Worm (Caenorhabditis elegans) whole organism, L2 larva: ENCODE measurements around the gene ant-1.3.

Experiments used
- C34F6.9 ChIP-seq: fragments of 150-350 bp; optimal IDR thresholded peaks from 2 replicates; lab custom pipeline; 2014; ENCODE audit warnings: missing biosample characterization, missing genetic modification characterization
- F13H6.1 ChIP-seq: sonication (generic microtip); optimal IDR thresholded peaks from 2 replicates; lab custom pipeline; 2016; ENCODE audit warnings: missing genetic modification characterization, missing compliant biosample characterization
- Y55F3AM.14 ChIP-seq: fragments of 200-800 bp; sonication (Bioruptor generic); optimal IDR thresholded peaks from 2 replicates; lab custom pipeline; 2018; ENCODE audit warnings: mild to moderate bottlenecking, missing genetic modification characterization, missing compliant biosample characterization
- ZK546.5 ChIP-seq: sonication (generic microtip); optimal IDR thresholded peaks from 2 replicates; lab custom pipeline; 2017; ENCODE audit warnings: missing biosample characterization, missing genetic modification characterization
- ama-1 ChIP-seq: fragments of 150-350 bp; optimal IDR thresholded peaks from 2 replicates; lab custom pipeline; 2018; ENCODE audit warnings: inconsistent platforms
- blmp-1 ChIP-seq: sonication (generic microtip); optimal IDR thresholded peaks from 2 replicates; lab custom pipeline; 2017; ENCODE audit warnings: missing genetic modification characterization, mild to moderate bottlenecking, missing compliant biosample characterization, antibody characterized with exemption, moderate library complexity; ENCODE audit not compliant: insufficient read depth
- ceh-16 ChIP-seq: fragments of 150-350 bp; optimal IDR thresholded peaks from 2 replicates; lab custom pipeline; 2014; ENCODE audit warnings: missing biosample characterization, missing genetic modification characterization
- ceh-82 ChIP-seq: fragments of 150-350 bp; optimal IDR thresholded peaks from 2 replicates; lab custom pipeline; 2014; ENCODE audit warnings: missing biosample characterization, missing genetic modification characterization
- crh-2 ChIP-seq: sonication (generic microtip); optimal IDR thresholded peaks from 2 replicates; lab custom pipeline; 2017; ENCODE audit warnings: missing biosample characterization, missing genetic modification characterization
- dmd-4 ChIP-seq: sonication (generic microtip); optimal IDR thresholded peaks from 2 replicates; lab custom pipeline; 2017; ENCODE audit warnings: missing biosample characterization, missing genetic modification characterization
- egl-27 ChIP-seq: sonication (generic microtip); optimal IDR thresholded peaks from 3 replicates; lab custom pipeline; 2017; ENCODE audit warnings: missing biosample characterization, missing genetic modification reagents, missing genetic modification characterization
- elt-1 ChIP-seq: fragments of 150-350 bp; optimal IDR thresholded peaks from 2 replicates; lab custom pipeline; 2014; ENCODE audit warnings: missing biosample characterization, missing genetic modification characterization
- gmeb-1 ChIP-seq: fragments of 150-350 bp; optimal IDR thresholded peaks from 2 replicates; lab custom pipeline; 2014; ENCODE audit warnings: missing biosample characterization, missing genetic modification characterization
- lin-11 ChIP-seq: fragments of 150-350 bp; sonication (generic microtip); optimal IDR thresholded peaks from 2 replicates; lab custom pipeline; 2014; ENCODE audit warnings: missing biosample characterization, missing genetic modification characterization, inconsistent platforms, mixed read lengths
- lin-39 ChIP-seq: fragments of 150-350 bp; optimal IDR thresholded peaks from 2 replicates; lab custom pipeline; 2014; ENCODE audit warnings: missing biosample characterization, missing genetic modification reagents, missing genetic modification characterization
- lsy-2 ChIP-seq, 2 experiments: fragments of 150-350 bp in 1 of 2; sonication (generic microtip) in 1 of 2; optimal IDR thresholded peaks; 2 replicates each; lab custom pipeline; 2014 to 2017; ENCODE audit warnings: missing biosample characterization in 2 of 2, missing genetic modification characterization in 2 of 2
- mbf-1 ChIP-seq: sonication (generic microtip); optimal IDR thresholded peaks from 2 replicates; lab custom pipeline; 2017; ENCODE audit warnings: missing biosample characterization, missing genetic modification characterization
- mdl-1 ChIP-seq, 2 experiments: fragments of 150-350 bp in 1 of 2; sonication (generic microtip) in 1 of 2; optimal IDR thresholded peaks; 2 replicates each; lab custom pipeline; 2017; ENCODE audit warnings: missing biosample characterization in 2 of 2, missing genetic modification characterization in 2 of 2
- nhr-11 ChIP-seq: fragments of 150-350 bp; optimal IDR thresholded peaks from 2 replicates; lab custom pipeline; 2014; ENCODE audit warnings: missing biosample characterization, missing genetic modification characterization
- nhr-12 ChIP-seq: fragments of 150-350 bp; optimal IDR thresholded peaks from 2 replicates; lab custom pipeline; 2014; ENCODE audit warnings: missing biosample characterization, missing genetic modification characterization
- nhr-129 ChIP-seq: fragments of 150-350 bp; optimal IDR thresholded peaks from 2 replicates; lab custom pipeline; 2014; ENCODE audit warnings: missing biosample characterization, missing genetic modification characterization
- nhr-21 ChIP-seq: fragments of 150-350 bp; optimal IDR thresholded peaks from 2 replicates; lab custom pipeline; 2014; ENCODE audit warnings: missing biosample characterization, missing genetic modification characterization
- nhr-25 ChIP-seq: fragments of 150-350 bp; sonication (generic microtip); optimal IDR thresholded peaks from 3 replicates; lab custom pipeline; 2014; ENCODE audit warnings: missing biosample characterization, missing genetic modification characterization
- nhr-6 ChIP-seq: fragments of 150-350 bp; optimal IDR thresholded peaks from 2 replicates; lab custom pipeline; 2014; ENCODE audit warnings: missing biosample characterization, missing genetic modification characterization
- nhr-77 ChIP-seq: fragments of 150-350 bp; optimal IDR thresholded peaks from 2 replicates; lab custom pipeline; 2014; ENCODE audit warnings: missing biosample characterization, missing genetic modification characterization
- peb-1 ChIP-seq: fragments of 150-350 bp; optimal IDR thresholded peaks from 2 replicates; lab custom pipeline; 2014; ENCODE audit warnings: missing biosample characterization, missing genetic modification characterization
- sem-4 ChIP-seq: fragments of 150-350 bp; optimal IDR thresholded peaks from 2 replicates; lab custom pipeline; 2014; ENCODE audit warnings: missing biosample characterization, missing genetic modification reagents, missing genetic modification characterization
- sma-3 ChIP-seq: sonication (generic microtip); optimal IDR thresholded peaks from 2 replicates; lab custom pipeline; 2016; ENCODE audit warnings: missing genetic modification reagents, missing genetic modification characterization, missing compliant biosample characterization
- sma-9 ChIP-seq, 2 experiments: fragments of 150-350 bp in 1 of 2; sonication (generic microtip) in 1 of 2; optimal IDR thresholded peaks; 2 replicates each; lab custom pipeline; 2014 to 2016; ENCODE audit warnings: missing genetic modification characterization in 2 of 2, mild to moderate bottlenecking in 1 of 2, missing biosample characterization in 1 of 2, missing compliant biosample characterization in 1 of 2, missing genetic modification reagents in 1 of 2, moderate library complexity in 1 of 2
- unc-39 ChIP-seq: fragments of 150-350 bp; optimal IDR thresholded peaks from 2 replicates; lab custom pipeline; 2014; ENCODE audit warnings: missing biosample characterization, missing genetic modification characterization
- unc-62 ChIP-seq: fragments of 150-350 bp; optimal IDR thresholded peaks from 2 replicates; lab custom pipeline; 2014; ENCODE audit warnings: missing biosample characterization, missing genetic modification reagents, missing genetic modification characterization
- ztf-1 ChIP-seq: fragments of 200-800 bp; sonication (Bioruptor generic); conservative IDR thresholded peaks from 2 replicates; pipeline ENCODE4 v1.3.6; 2022; ENCODE audit warnings: missing genetic modification characterization, missing compliant biosample characterization
- ztf-11 ChIP-seq: sonication (generic microtip); optimal IDR thresholded peaks from 2 replicates; lab custom pipeline; 2017; ENCODE audit warnings: missing biosample characterization, missing genetic modification characterization
- ztf-4 ChIP-seq: fragments of 150-350 bp; optimal IDR thresholded peaks from 2 replicates; lab custom pipeline; 2014; ENCODE audit warnings: missing biosample characterization, missing genetic modification characterization

ant-1.3 gene

DNA sequence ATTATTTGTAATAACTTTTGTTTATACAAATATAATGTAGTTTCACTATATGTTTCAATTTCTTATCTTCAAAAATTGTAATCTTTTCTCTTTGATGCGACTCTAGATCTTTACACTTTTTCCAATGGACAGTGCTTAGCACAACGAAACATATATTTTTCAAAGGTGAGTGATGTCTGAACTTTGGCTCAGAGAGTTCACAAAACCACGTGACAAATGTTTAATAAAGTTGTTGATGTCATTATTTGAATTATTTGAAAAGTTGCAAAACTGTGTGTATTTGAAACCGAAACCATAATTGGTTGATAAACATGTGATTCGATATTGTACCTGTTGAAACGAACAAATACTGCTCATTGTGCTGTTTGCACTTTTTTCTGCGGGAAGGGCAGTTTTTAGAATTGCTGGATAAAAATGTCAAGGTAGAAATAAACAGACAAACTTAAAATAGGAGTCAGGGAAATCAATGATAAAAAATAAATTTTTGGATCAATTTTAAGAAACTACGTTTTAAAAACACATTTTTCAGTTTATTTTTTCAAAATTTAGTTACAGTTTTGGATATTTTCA lies 40.9 kb downstream of the ant-1.3 start:
- TF ChIP-seq mbf-1 (tag; lab: Kevin White, UChicago) = no peak
- no peak for TF ChIP-seq elt-1
- TF ChIP-seq egl-27 (tag; lab: Kevin White, UChicago) = no peak
- peak; percentile 77 for TF ChIP-seq sma-9 (GFP tag; optimal IDR thresholded peaks at IDR 0.05; lab: Kevin White, UChicago)
- TF ChIP-seq sma-9 (tag; optimal IDR thresholded peaks at IDR 0.05; lab: Kevin White, UChicago) = no peak
- TF ChIP-seq dmd-4 = no peak
- no peak for TF ChIP-seq nhr-25 (tag; lab: Kevin White, UChicago)
- no peak for TF ChIP-seq ztf-11
- TF ChIP-seq crh-2 = peak; percentile 44
- no peak for TF ChIP-seq ceh-16
- TF ChIP-seq F13H6.1 (tag; lab: Kevin White, UChicago) = peak; percentile 59
- peak; percentile 38 for TF ChIP-seq ztf-4
- TF ChIP-seq nhr-129 (tag; lab: Kevin White, UChicago) = peak; percentile 3
- TF ChIP-seq lsy-2 (tag; optimal IDR thresholded peaks at IDR 0.05; lab: Kevin White, UChicago) = peak in 1 of 2 experiments; percentile 39
- TF ChIP-seq Y55F3AM.14 (GFP tag; lab: Kevin White, UChicago) = no peak
- TF ChIP-seq ama-1 (lab: Kevin White, UChicago) = no peak
- no peak for TF ChIP-seq nhr-6 (tag; lab: Kevin White, UChicago)
- no peak for TF ChIP-seq unc-39
- TF ChIP-seq sma-3 (GFP tag; lab: Kevin White, UChicago) = no peak
- TF ChIP-seq lin-11 (tag; lab: Kevin White, UChicago) = no peak
- TF ChIP-seq C34F6.9 (tag; lab: Kevin White, UChicago) = no peak
- TF ChIP-seq lin-39 (tag; lab: Kevin White, UChicago) = no peak
- no peak for TF ChIP-seq unc-62 (GFP tag; lab: Kevin White, UChicago)
- no peak for TF ChIP-seq ztf-1 (GFP tag; lab: Robert Waterston, UW)
- no peak for TF ChIP-seq nhr-21
- TF ChIP-seq sem-4 (tag; lab: Kevin White, UChicago) = no peak
- TF ChIP-seq ZK546.5 (tag; lab: Kevin White, UChicago) = no peak

DNA sequence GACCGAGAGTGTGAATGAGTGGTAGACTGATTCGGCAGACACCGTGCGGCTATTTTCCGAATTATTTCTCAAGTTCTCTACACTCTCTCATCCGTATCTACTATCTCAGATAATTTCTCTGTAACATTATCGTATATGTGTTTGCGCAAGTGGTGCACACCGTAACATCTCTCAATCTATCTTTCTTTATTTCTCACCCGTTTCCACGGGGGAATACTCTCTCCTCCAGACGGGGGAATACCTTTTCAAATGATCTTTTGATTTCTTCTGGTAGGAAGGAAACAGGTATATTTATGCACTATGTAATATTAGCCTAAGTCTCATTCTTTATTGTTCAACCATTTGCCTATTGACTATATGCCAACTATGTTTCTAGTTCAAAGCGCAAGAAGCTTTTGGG lies 42.0 kb downstream of the ant-1.3 start:
- TF ChIP-seq peb-1 (tag; lab: Kevin White, UChicago) = no peak
- peak; percentile 90 for TF ChIP-seq sma-9 (GFP tag; optimal IDR thresholded peaks at IDR 0.05; lab: Kevin White, UChicago)
- no peak for TF ChIP-seq sma-9 (tag; optimal IDR thresholded peaks at IDR 0.05; lab: Kevin White, UChicago)
- no peak for TF ChIP-seq nhr-6 (tag; lab: Kevin White, UChicago)
- TF ChIP-seq nhr-77 (tag; lab: Kevin White, UChicago) = no peak
- no peak for TF ChIP-seq nhr-11 (tag; lab: Kevin White, UChicago)
- peak; percentile 22 for TF ChIP-seq F13H6.1 (tag; lab: Kevin White, UChicago)
- TF ChIP-seq dmd-4 = no peak
- TF ChIP-seq gmeb-1 (tag; lab: Kevin White, UChicago) = no peak
- no peak for TF ChIP-seq lin-11 (tag; lab: Kevin White, UChicago)

DNA sequence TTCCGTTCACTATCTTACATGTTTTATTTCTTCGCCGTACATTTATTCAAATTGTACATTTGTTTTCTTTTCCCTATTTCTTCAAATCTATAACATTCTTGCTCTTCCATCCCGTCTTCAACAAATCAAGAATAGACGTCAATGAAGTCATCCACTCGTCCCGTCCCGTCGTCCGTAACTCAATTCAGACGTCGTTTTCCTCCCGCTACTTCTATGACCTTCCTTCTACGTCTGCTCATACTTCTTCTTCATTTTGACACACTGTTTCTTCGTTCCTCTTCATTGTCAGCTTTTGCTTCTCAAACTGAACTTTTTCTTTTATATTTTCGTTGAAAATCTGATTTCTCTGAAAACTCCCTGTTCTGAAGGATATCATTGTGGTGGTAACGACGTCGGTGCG lies 49.1 kb downstream of the ant-1.3 start:
- TF ChIP-seq nhr-21 (no peak), lin-39 (tag; lab: Kevin White, UChicago) (no peak), sem-4 (tag; lab: Kevin White, UChicago) (no peak), C34F6.9 (tag; lab: Kevin White, UChicago) (no peak), crh-2 (no peak), nhr-12 (tag; lab: Kevin White, UChicago) (no peak), ztf-4 (no peak), ama-1 (lab: Kevin White, UChicago) (no peak), gmeb-1 (tag; lab: Kevin White, UChicago) (no peak), mbf-1 (tag; lab: Kevin White, UChicago) (no peak), mdl-1 (tag; optimal IDR thresholded peaks at IDR 0.05; lab: Kevin White, UChicago) (no peak), ceh-82 (tag; lab: Kevin White, UChicago) (no peak), blmp-1 (no peak), lsy-2 (tag; optimal IDR thresholded peaks at IDR 0.05; lab: Kevin White, UChicago) (no peak)
